Fruit fly (Drosophila melanogaster): Measurements from ENCODE around the gene Nup107.

DNA sequence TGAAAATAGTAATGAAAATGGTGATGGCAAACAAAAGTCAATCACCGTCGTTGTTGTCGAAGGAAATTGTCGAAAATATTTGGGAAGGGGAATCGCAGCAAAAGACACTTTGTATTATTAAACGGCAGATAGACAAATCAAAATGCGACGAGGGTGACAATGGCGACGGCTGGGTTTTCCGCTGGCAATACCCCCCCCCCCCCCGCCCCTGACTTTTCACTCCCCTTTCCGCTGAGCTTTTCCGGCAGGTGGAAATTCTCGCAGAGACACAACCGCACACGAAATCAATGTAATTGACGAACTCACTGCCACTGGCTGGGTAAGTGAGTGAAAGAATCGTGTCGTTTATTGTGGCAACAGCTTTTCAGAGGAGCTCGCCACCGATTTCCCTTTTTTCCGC is 27.8 kb downstream of the Nup107 start:
- TF ChIP-seq CG7368 (GFP tag; optimal IDR thresholded peaks at IDR 0.05) = no peak
- no peak for TF ChIP-seq Eip75B (GFP tag; optimal IDR thresholded peaks at IDR 0.05)
